Worm (Caenorhabditis elegans) whole organism, L3 larva: ENCODE measurements around the gene Y75B8A.37.

Experiments
- fkh-2 ChIP-seq: fragments of 150-350 bp; optimal IDR thresholded peaks from 2 replicates; lab custom pipeline; 2014; ENCODE audit warnings: missing biosample characterization, missing genetic modification reagents, missing genetic modification characterization
- hmg-11 ChIP-seq: sonication (generic microtip); optimal IDR thresholded peaks from 2 replicates; lab custom pipeline; 2016; ENCODE audit warnings: missing genetic modification characterization, missing compliant biosample characterization
- nhr-76 ChIP-seq: fragments of 150-350 bp; sonication (generic microtip); optimal IDR thresholded peaks from 5 replicates; lab custom pipeline; 2014; ENCODE audit warnings: missing biosample characterization, missing genetic modification characterization
- snpc-4 ChIP-seq: fragments of 150-350 bp; optimal IDR thresholded peaks from 2 replicates; lab custom pipeline; 2014; ENCODE audit warnings: missing biosample characterization, missing genetic modification characterization

DNA sequence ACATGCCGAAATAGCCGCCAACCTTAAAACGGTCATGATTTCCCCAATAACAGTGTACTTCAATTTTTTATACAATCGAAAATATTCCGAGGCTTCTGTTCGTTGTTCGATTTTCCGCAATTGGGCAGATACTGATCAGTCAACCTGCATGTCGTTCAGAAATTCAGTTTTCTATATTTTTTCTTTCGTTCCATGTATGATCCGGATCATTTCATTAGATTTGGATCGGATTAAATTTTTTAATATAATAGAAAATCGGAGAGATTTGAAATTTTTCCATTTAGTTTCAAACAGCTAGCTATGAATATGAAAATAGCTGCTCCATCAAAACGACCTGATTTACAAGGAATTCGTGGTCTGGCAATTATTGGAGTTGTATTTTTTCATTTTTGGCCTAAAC, at the start of gene Y75B8A.37:
- TF ChIP-seq fkh-2 (tag; lab: Kevin White, UChicago) (no peak), hmg-11 (tag; lab: Kevin White, UChicago) (no peak), nhr-76 (tag; lab: Kevin White, UChicago) (no peak), snpc-4 (tag; lab: Kevin White, UChicago) (no peak)
